Worm (Caenorhabditis elegans) whole organism, young adult: ENCODE results near the gene F28C6.5.
A peak's percentile ranks its signal among the peaks of the same experiment; 100 is the strongest.

Experiments used
- F22D6.2 ChIP-seq: sonication (generic microtip); optimal IDR thresholded peaks from 2 replicates; lab custom pipeline; 2016; ENCODE audit warnings: mild to moderate bottlenecking, missing genetic modification characterization, missing compliant biosample characterization
- F23B12.7 ChIP-seq: sonication (generic microtip); optimal IDR thresholded peaks from 2 replicates; lab custom pipeline; 2017; ENCODE audit warnings: missing genetic modification characterization, mild to moderate bottlenecking, missing compliant biosample characterization, antibody characterized with exemption, moderate library complexity; ENCODE audit not compliant: insufficient read depth
- F39B2.1 ChIP-seq: fragments of 200-800 bp; sonication (Bioruptor generic); IDR thresholded peaks from 2 replicates; pipeline ENCODE4 v1.3.6; 2022; ENCODE audit warnings: missing genetic modification reagents, missing genetic modification characterization, missing compliant biosample characterization
- F57C9.4 ChIP-seq: sonication (generic microtip); optimal IDR thresholded peaks from 2 replicates; lab custom pipeline; 2017; ENCODE audit warnings: mild to moderate bottlenecking, missing genetic modification characterization, missing compliant biosample characterization
- Y53F4B.3 ChIP-seq: fragments of 200-800 bp; sonication (Bioruptor generic); IDR thresholded peaks from 2 replicates; pipeline ENCODE4 v1.3.6; 2022; ENCODE audit warnings: missing genetic modification reagents, missing genetic modification characterization, missing compliant biosample characterization
- Y56A3A.18 ChIP-seq: fragments of 200-800 bp; sonication (Bioruptor generic); IDR thresholded peaks from 2 replicates; pipeline ENCODE4 v1.3.6; 2022; ENCODE audit warnings: missing genetic modification reagents, missing genetic modification characterization, missing compliant biosample characterization
- Y95B8A.8 ChIP-seq: fragments of 200-800 bp; sonication (Bioruptor generic); IDR thresholded peaks from 2 replicates; pipeline ENCODE4 v1.3.6; 2022; ENCODE audit warnings: missing genetic modification reagents, missing genetic modification characterization, missing compliant biosample characterization
- ZK185.1 ChIP-seq: sonication (generic microtip); optimal IDR thresholded peaks from 2 replicates; lab custom pipeline; 2016; ENCODE audit warnings: mild to moderate bottlenecking, missing genetic modification characterization, missing compliant biosample characterization; ENCODE audit not compliant: poor library complexity, severe bottlenecking
- ama-1 ChIP-seq, 3 experiments: fragments of 150-350 bp in 1 of 3; sonication (generic microtip) in 2 of 3; optimal IDR thresholded peaks; 2 replicates each; lab custom pipeline; 2014 to 2018; ENCODE audit warnings: missing biosample characterization in 2 of 3, missing genetic modification characterization in 2 of 3, missing genetic modification reagents in 2 of 3
- attf-6 ChIP-seq: fragments of 200-800 bp; sonication (Bioruptor generic); IDR thresholded peaks from 2 replicates; pipeline ENCODE4 v1.3.6; 2022; ENCODE audit warnings: missing genetic modification reagents, missing genetic modification characterization, missing compliant biosample characterization
- bed-2 ChIP-seq: fragments of 200-800 bp; sonication (Bioruptor generic); IDR thresholded peaks from 2 replicates; pipeline ENCODE4 v1.3.6; 2022; ENCODE audit warnings: missing genetic modification reagents, missing genetic modification characterization, missing compliant biosample characterization
- ccch-3 ChIP-seq: fragments of 200-800 bp; sonication (Bioruptor generic); optimal IDR thresholded peaks from 2 replicates; lab custom pipeline; 2018; ENCODE audit warnings: mild to moderate bottlenecking, missing genetic modification characterization, missing compliant biosample characterization
- cebp-1 ChIP-seq, 2 experiments: fragments of 200-800 bp in 1 of 2; sonication (Bioruptor generic) in 1 of 2; sonication (generic microtip) in 1 of 2; IDR thresholded peaks in 1 of 2; optimal IDR thresholded peaks in 1 of 2; 2 replicates each; pipeline versions ENCODE4 v1.3.6 to Lab custom; 2017 to 2022; ENCODE audit warnings: missing compliant biosample characterization in 2 of 2, missing genetic modification characterization in 2 of 2, mild to moderate bottlenecking in 1 of 2, missing genetic modification reagents in 1 of 2, moderate library complexity in 1 of 2
- ceh-79 ChIP-seq: sonication (generic microtip); optimal IDR thresholded peaks from 2 replicates; lab custom pipeline; 2017; ENCODE audit warnings: mild to moderate bottlenecking, missing genetic modification characterization, missing compliant biosample characterization
- efl-1 ChIP-seq: fragments of 150-350 bp; optimal IDR thresholded peaks from 2 replicates; lab custom pipeline; 2014; ENCODE audit warnings: missing biosample characterization, missing genetic modification reagents, missing genetic modification characterization
- fkh-3 ChIP-seq: sonication (generic microtip); optimal IDR thresholded peaks from 2 replicates; lab custom pipeline; 2016; ENCODE audit warnings: mild to moderate bottlenecking, missing genetic modification characterization, missing compliant biosample characterization
- hlh-12 ChIP-seq: sonication (generic microtip); optimal IDR thresholded peaks from 2 replicates; lab custom pipeline; 2016; ENCODE audit warnings: missing genetic modification characterization, missing compliant biosample characterization
- hmg-1.2 ChIP-seq: fragments of 200-800 bp; sonication (Bioruptor generic); IDR thresholded peaks from 2 replicates; pipeline ENCODE4 v1.3.6; 2022; ENCODE audit warnings: missing genetic modification reagents, missing genetic modification characterization, missing compliant biosample characterization
- lin-40 ChIP-seq: sonication (generic microtip); optimal IDR thresholded peaks from 2 replicates; lab custom pipeline; 2016; ENCODE audit warnings: missing genetic modification characterization, mild to moderate bottlenecking, missing compliant biosample characterization, missing genotype, missing genetic modification reagents
- lsl-1 ChIP-seq: fragments of 200-800 bp; sonication (Bioruptor generic); optimal IDR thresholded peaks from 2 replicates; lab custom pipeline; 2018; ENCODE audit warnings: mild to moderate bottlenecking, missing genetic modification characterization, moderate library complexity, missing compliant biosample characterization
- madf-6 ChIP-seq: fragments of 200-800 bp; sonication (Bioruptor generic); IDR thresholded peaks from 2 replicates; pipeline ENCODE4 v1.3.6; 2022; ENCODE audit warnings: missing genetic modification reagents, missing genetic modification characterization, missing compliant biosample characterization
- madf-8 ChIP-seq: fragments of 200-800 bp; sonication (Bioruptor generic); conservative IDR thresholded peaks from 2 replicates; pipeline ENCODE4 v1.3.6; 2022; ENCODE audit warnings: missing genetic modification reagents, missing genetic modification characterization, missing compliant biosample characterization
- mxl-1 ChIP-seq: sonication (generic microtip); optimal IDR thresholded peaks from 2 replicates; lab custom pipeline; 2016; ENCODE audit warnings: missing genetic modification characterization, missing compliant biosample characterization
- nhr-120 ChIP-seq: fragments of 200-800 bp; sonication (Bioruptor generic); IDR thresholded peaks from 2 replicates; pipeline ENCODE4 v1.3.6; 2022; ENCODE audit warnings: missing genetic modification characterization, missing compliant biosample characterization
- rec-8 ChIP-seq, 2 experiments: sonication (generic microtip); optimal IDR thresholded peaks; 2 replicates each; lab custom pipeline; 2016; ENCODE audit warnings: mild to moderate bottlenecking in 2 of 2, missing genetic modification characterization in 2 of 2, missing genetic modification reagents in 2 of 2, missing genotype in 2 of 2, missing biosample characterization in 1 of 2, missing compliant biosample characterization in 1 of 2, moderate library complexity in 1 of 2
- rpc-1 ChIP-seq, 2 experiments: fragments of 150-350 bp in 1 of 2; sonication (generic microtip) in 1 of 2; optimal IDR thresholded peaks; 2 replicates each; lab custom pipeline; 2014 to 2018; ENCODE audit warnings: missing biosample characterization in 1 of 2, missing genetic modification characterization in 1 of 2, missing genetic modification reagents in 1 of 2, missing genotype in 1 of 2
- snpc-1.3 ChIP-seq: sonication (generic microtip); optimal IDR thresholded peaks from 2 replicates; lab custom pipeline; 2017; ENCODE audit warnings: missing genetic modification characterization, mild to moderate bottlenecking, missing compliant biosample characterization, antibody characterized with exemption, moderate library complexity, missing genotype, missing genetic modification reagents; ENCODE audit not compliant: insufficient read depth
- snpc-4 ChIP-seq, 5 experiments: fragments of 150-350 bp in 1 of 5; sonication (generic microtip) in 4 of 5; optimal IDR thresholded peaks; 2 replicates each; lab custom pipeline; 2014 to 2018; ENCODE audit warnings: missing genetic modification characterization in 5 of 5, missing biosample characterization in 3 of 5, antibody characterized with exemption in 2 of 5, mild to moderate bottlenecking in 2 of 5, missing compliant biosample characterization in 2 of 5, missing genotype in 2 of 5, moderate library complexity in 2 of 5, missing genetic modification reagents in 1 of 5
- sptf-2 ChIP-seq: fragments of 200-800 bp; sonication (Bioruptor generic); optimal IDR thresholded peaks from 2 replicates; lab custom pipeline; 2018; ENCODE audit warnings: mild to moderate bottlenecking, missing genetic modification characterization, missing compliant biosample characterization
- tbx-9 ChIP-seq: sonication (generic microtip); optimal IDR thresholded peaks from 2 replicates; lab custom pipeline; 2016; ENCODE audit warnings: borderline replicate concordance, missing genetic modification characterization, inconsistent platforms, missing compliant biosample characterization
- unc-62 ChIP-seq: fragments of 150-350 bp; optimal IDR thresholded peaks from 2 replicates; lab custom pipeline; 2014; ENCODE audit warnings: missing biosample characterization, missing genetic modification reagents, missing genetic modification characterization
- ztf-18 ChIP-seq: sonication (generic microtip); optimal IDR thresholded peaks from 2 replicates; lab custom pipeline; 2016; ENCODE audit warnings: missing genotype, mild to moderate bottlenecking, missing genetic modification characterization, missing compliant biosample characterization
- ztf-28 ChIP-seq: fragments of 200-800 bp; sonication (Bioruptor generic); IDR thresholded peaks from 2 replicates; pipeline ENCODE4 v1.3.6; 2022; ENCODE audit warnings: missing genetic modification reagents, missing genetic modification characterization, missing compliant biosample characterization

The F28C6.5 gene

DNA sequence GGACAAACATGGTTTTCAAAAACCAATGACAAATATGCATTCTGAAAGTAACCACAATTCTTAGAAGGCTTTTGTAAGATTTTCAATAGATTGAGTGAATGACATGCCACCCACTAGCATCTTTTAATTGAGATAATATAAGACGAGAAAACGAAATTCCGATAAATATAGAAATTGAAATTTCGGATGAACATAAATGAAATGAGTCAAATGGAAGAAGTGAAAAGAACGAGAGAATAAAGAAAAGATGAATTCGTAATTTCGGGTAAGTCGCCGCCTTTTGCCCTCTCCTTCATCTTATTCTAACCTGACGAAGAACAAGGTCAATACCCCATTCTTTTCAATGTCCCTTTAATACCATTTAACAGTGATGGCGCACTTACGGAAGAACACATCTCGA, 43.1 kb downstream of the F28C6.5 start:
- TF ChIP-seq ztf-28 (GFP tag; lab: Robert Waterston, UW) (no peak), cebp-1 (GFP tag; IDR thresholded peaks at IDR 0.05; lab: Robert Waterston, UW) (no peak), cebp-1 (tag; optimal IDR thresholded peaks at IDR 0.05; lab: Kevin White, UChicago) (no peak), ZK185.1 (tag; lab: Kevin White, UChicago) (no peak), sptf-2 (no peak), mxl-1 (tag; lab: Kevin White, UChicago) (no peak)

DNA sequence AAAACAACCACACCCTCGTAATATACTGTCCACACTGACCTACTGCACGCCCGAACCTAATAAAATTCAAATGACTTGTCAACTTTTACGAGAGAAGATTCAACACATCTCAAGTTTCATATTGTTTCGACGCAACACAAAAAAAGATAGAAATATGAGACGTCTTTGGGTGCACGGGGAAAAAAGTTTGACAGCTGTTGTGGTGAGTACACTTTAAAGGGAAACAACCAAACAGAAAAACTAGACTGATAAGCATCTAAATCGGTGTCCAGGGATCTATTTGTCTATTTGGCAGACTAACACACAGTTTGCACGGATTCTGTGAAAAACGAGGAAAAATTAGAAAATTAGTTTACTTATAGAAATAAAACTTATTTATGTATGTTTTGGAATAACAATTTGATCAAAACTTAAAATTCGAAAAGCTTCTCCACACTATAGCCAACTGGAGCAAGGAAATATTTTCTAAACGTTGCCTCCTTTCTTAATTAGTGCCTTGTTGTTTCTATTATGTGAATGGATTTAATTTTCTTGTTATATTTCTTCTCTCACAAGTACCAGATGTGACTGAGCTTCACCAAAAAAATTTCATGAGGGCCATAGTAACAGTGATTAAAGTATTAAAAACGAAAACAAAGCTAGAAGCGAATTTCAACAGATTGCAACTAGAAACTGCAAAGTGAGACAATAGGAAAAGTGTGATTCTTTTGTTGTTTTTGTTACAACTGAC, 44.5 kb downstream of the F28C6.5 start:
- TF ChIP-seq ZK185.1 (tag; lab: Kevin White, UChicago) (no peak), tbx-9 (tag; lab: Kevin White, UChicago) (no peak), nhr-120 (no peak), attf-6 (no peak), rpc-1 (optimal IDR thresholded peaks at IDR 0.05; lab: Kevin White, UChicago) (no peak), rpc-1 (tag; optimal IDR thresholded peaks at IDR 0.05; lab: Kevin White, UChicago) (no peak), ccch-3 (no peak), Y56A3A.18 (GFP tag; lab: Robert Waterston, UW) (no peak), Y95B8A.8 (GFP tag; lab: Robert Waterston, UW) (no peak), snpc-1.3 (tag; lab: Kevin White, UChicago) (no peak), F39B2.1 (GFP tag; lab: Robert Waterston, UW) (no peak), rec-8 (tag; optimal IDR thresholded peaks at IDR 0.05; lab: Kevin White, UChicago) (no peak), ztf-18 (tag; lab: Kevin White, UChicago) (no peak), madf-8 (GFP tag; lab: Robert Waterston, UW) (no peak), lin-40 (tag; lab: Kevin White, UChicago) (no peak)

DNA sequence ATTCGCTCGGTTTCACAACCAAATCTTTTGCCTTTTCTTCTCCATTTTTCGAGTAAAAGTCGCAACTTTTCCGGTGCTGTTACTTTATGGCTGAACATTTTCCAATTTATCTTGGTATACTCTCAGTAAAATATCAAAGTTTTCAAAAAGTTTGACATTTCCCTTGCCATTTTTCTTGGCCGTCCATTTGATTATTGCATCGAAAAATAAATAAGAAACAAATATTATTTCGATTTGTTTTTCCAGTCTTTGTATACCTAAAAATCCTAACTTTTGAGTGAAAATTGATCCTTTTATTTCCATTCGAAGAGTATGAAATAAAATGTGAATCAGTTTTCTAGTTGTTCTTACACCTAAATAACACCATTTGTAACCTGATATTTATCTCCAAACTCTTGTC, 47.1 kb downstream of the F28C6.5 start:
- TF ChIP-seq sptf-2: no peak
- no peak for TF ChIP-seq fkh-3 (tag; lab: Kevin White, UChicago)
- TF ChIP-seq snpc-1.3 (tag; lab: Kevin White, UChicago): no peak
- TF ChIP-seq unc-62 (GFP tag; lab: Kevin White, UChicago): no peak
- no peak for TF ChIP-seq bed-2 (GFP tag; lab: Robert Waterston, UW)
- no peak for TF ChIP-seq hlh-12 (tag; lab: Kevin White, UChicago)
- no peak for TF ChIP-seq Y56A3A.18 (GFP tag; lab: Robert Waterston, UW)
- TF ChIP-seq snpc-4 (GFP tag; optimal IDR thresholded peaks at IDR 0.05; lab: Kevin White, UChicago): no peak
- no peak for TF ChIP-seq snpc-4 (tag; optimal IDR thresholded peaks at IDR 0.05; lab: Kevin White, UChicago)
- no peak for TF ChIP-seq F23B12.7 (tag; lab: Kevin White, UChicago)
- no peak for TF ChIP-seq lsl-1 (GFP tag; lab: Kevin White, UChicago)
- TF ChIP-seq Y53F4B.3 (GFP tag; lab: Robert Waterston, UW): no peak
- TF ChIP-seq ama-1 (optimal IDR thresholded peaks at IDR 0.05; lab: Kevin White, UChicago): no peak
- TF ChIP-seq ama-1 (GFP tag; optimal IDR thresholded peaks at IDR 0.05; lab: Kevin White, UChicago): no peak
- TF ChIP-seq ceh-79 (tag; lab: Kevin White, UChicago): no peak

DNA sequence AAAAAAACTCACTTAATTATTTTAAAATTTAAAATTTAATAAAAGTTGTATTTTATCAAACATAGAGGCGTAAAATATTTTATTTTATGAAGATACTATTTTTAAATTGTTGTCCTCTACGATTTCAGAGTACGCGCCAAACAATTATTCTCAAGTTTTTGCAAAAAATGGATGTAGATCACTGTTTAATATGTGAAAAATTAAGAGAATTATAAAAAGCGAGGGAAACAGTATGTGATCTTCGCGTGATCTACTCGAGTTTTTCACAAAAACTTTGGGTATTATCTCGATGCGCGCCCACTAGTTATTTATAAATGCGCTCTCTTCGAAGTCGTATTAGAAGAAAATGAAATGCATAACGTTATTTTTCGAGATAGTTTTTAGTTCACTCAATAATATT, 49.5 kb downstream of the F28C6.5 start:
- TF ChIP-seq hmg-1.2 (peak; percentile 20; the same call in 1 of the 2 replicates), madf-8 (GFP tag; lab: Robert Waterston, UW) (peak; percentile 57), madf-6 (GFP tag; lab: Robert Waterston, UW) (peak; percentile 71), F22D6.2 (tag; lab: Kevin White, UChicago) (no peak), lsl-1 (GFP tag; lab: Kevin White, UChicago) (peak; percentile 2), efl-1 (GFP tag; lab: Kevin White, UChicago) (peak; percentile 67), F57C9.4 (tag; lab: Kevin White, UChicago) (no peak)
